Worm (Caenorhabditis elegans) whole organism, L1 larva: ENCODE measurements around the gene Y54E2A.5.
A peak's percentile ranks its signal among the peaks of the same experiment; 100 is the strongest.

ENCODE experiments used
- C04F5.9 ChIP-seq: sonication (generic microtip); optimal IDR thresholded peaks from 2 replicates; lab custom pipeline; 2016; ENCODE audit warnings: missing genetic modification characterization, missing compliant biosample characterization
- C16A3.4 ChIP-seq: fragments of 150-350 bp; optimal IDR thresholded peaks from 2 replicates; lab custom pipeline; 2014; ENCODE audit warnings: missing biosample characterization, missing genetic modification characterization
- C34B4.2 ChIP-seq: sonication (generic microtip); optimal IDR thresholded peaks from 2 replicates; lab custom pipeline; 2017; ENCODE audit warnings: mild to moderate bottlenecking, missing genetic modification characterization, missing compliant biosample characterization
- aly-2 ChIP-seq: fragments of 150-350 bp; optimal IDR thresholded peaks from 2 replicates; lab custom pipeline; 2014; ENCODE audit warnings: missing biosample characterization, missing genetic modification characterization
- ama-1 ChIP-seq: fragments of 150-350 bp; optimal IDR thresholded peaks from 2 replicates; lab custom pipeline; 2014
- ceh-8 ChIP-seq: fragments of 200-800 bp; sonication (Bioruptor generic); optimal IDR thresholded peaks from 2 replicates; lab custom pipeline; 2018; ENCODE audit warnings: mild to moderate bottlenecking, missing genetic modification characterization, moderate library complexity, missing compliant biosample characterization
- ceh-88 ChIP-seq: fragments of 200-800 bp; sonication (Bioruptor generic); IDR thresholded peaks from 2 replicates; pipeline ENCODE4 v1.3.6; 2022; ENCODE audit warnings: missing genetic modification characterization, missing compliant biosample characterization
- ceh-90 ChIP-seq: sonication (generic microtip); optimal IDR thresholded peaks from 2 replicates; lab custom pipeline; 2016; ENCODE audit warnings: missing genetic modification characterization, missing compliant biosample characterization
- dpl-1 ChIP-seq, 3 experiments: fragments of 150-350 bp in 2 of 3; sonication (generic microtip) in 1 of 3; optimal IDR thresholded peaks; 2 replicates each; lab custom pipeline; 2014 to 2017; ENCODE audit warnings: missing biosample characterization in 3 of 3, missing genetic modification characterization in 3 of 3, missing genetic modification reagents in 3 of 3
- dsc-1 ChIP-seq: sonication (generic microtip); optimal IDR thresholded peaks from 2 replicates; lab custom pipeline; 2016; ENCODE audit warnings: mild to moderate bottlenecking, missing genetic modification characterization, missing compliant biosample characterization
- efl-3 ChIP-seq: fragments of 200-800 bp; sonication (Bioruptor generic); optimal IDR thresholded peaks from 2 replicates; lab custom pipeline; 2018; ENCODE audit warnings: mild to moderate bottlenecking, missing genetic modification characterization, missing compliant biosample characterization
- egl-27 ChIP-seq, 2 experiments: fragments of 150-350 bp in 1 of 2; sonication (generic microtip); optimal IDR thresholded peaks; 3 replicates each; lab custom pipeline; 2017 to 2018; ENCODE audit warnings: missing biosample characterization in 2 of 2, missing genetic modification characterization in 2 of 2, missing genetic modification reagents in 2 of 2
- elt-3 ChIP-seq, 6 experiments: fragments of 150-350 bp in 1 of 6; sonication (generic microtip); optimal IDR thresholded peaks; 2 replicates each; lab custom pipeline; 2017 to 2018; ENCODE audit warnings: missing biosample characterization in 6 of 6, missing genetic modification characterization in 6 of 6, inconsistent platforms in 1 of 6
- fkh-10 ChIP-seq: sonication (generic microtip); optimal IDR thresholded peaks from 2 replicates; lab custom pipeline; 2017; ENCODE audit warnings: missing biosample characterization, missing genetic modification reagents, missing genetic modification characterization
- fkh-4 ChIP-seq: sonication (generic microtip); optimal IDR thresholded peaks from 2 replicates; lab custom pipeline; 2016; ENCODE audit warnings: missing compliant biosample characterization, missing genetic modification characterization, borderline replicate concordance
- fkh-8 ChIP-seq: sonication (generic microtip); optimal IDR thresholded peaks from 2 replicates; lab custom pipeline; 2016; ENCODE audit warnings: mild to moderate bottlenecking, missing genetic modification characterization, missing compliant biosample characterization
- fos-1 ChIP-seq: fragments of 150-350 bp; optimal IDR thresholded peaks from 2 replicates; lab custom pipeline; 2014; ENCODE audit warnings: missing biosample characterization, missing genetic modification characterization
- grh-1 ChIP-seq: fragments of 200-800 bp; sonication (Bioruptor generic); IDR thresholded peaks from 2 replicates; pipeline ENCODE4 v1.3.6; 2022; ENCODE audit warnings: missing genetic modification reagents, missing genetic modification characterization, missing compliant biosample characterization
- hlh-17 ChIP-seq: fragments of 200-800 bp; sonication (Bioruptor generic); optimal IDR thresholded peaks from 2 replicates; lab custom pipeline; 2018; ENCODE audit warnings: missing genetic modification characterization, mild to moderate bottlenecking, missing compliant biosample characterization, moderate library complexity, borderline replicate concordance
- hlh-4 ChIP-seq: sonication (generic microtip); optimal IDR thresholded peaks from 2 replicates; lab custom pipeline; 2016; ENCODE audit warnings: mild to moderate bottlenecking, missing genetic modification characterization, missing compliant biosample characterization
- hpl-2 ChIP-seq: fragments of 150-350 bp; optimal IDR thresholded peaks from 2 replicates; lab custom pipeline; 2014; ENCODE audit warnings: missing biosample characterization, missing genetic modification reagents, missing genetic modification characterization
- jun-1 ChIP-seq: fragments of 150-350 bp; optimal IDR thresholded peaks from 2 replicates; lab custom pipeline; 2014; ENCODE audit warnings: missing biosample characterization, missing genetic modification reagents, missing genetic modification characterization
- lin-13 ChIP-seq: fragments of 150-350 bp; optimal IDR thresholded peaks from 2 replicates; lab custom pipeline; 2014; ENCODE audit warnings: missing biosample characterization, missing genetic modification reagents, missing genetic modification characterization
- lin-14 ChIP-seq: fragments of 200-800 bp; sonication (Bioruptor generic); optimal IDR thresholded peaks from 2 replicates; lab custom pipeline; 2018; ENCODE audit warnings: mild to moderate bottlenecking, missing genetic modification characterization, moderate library complexity, missing compliant biosample characterization
- lin-39 ChIP-seq: fragments of 150-350 bp; optimal IDR thresholded peaks from 2 replicates; lab custom pipeline; 2014; ENCODE audit warnings: missing biosample characterization, missing genetic modification reagents, missing genetic modification characterization
- lir-3 ChIP-seq: sonication (generic microtip); optimal IDR thresholded peaks from 2 replicates; lab custom pipeline; 2016; ENCODE audit warnings: mild to moderate bottlenecking, missing genetic modification characterization, moderate library complexity, missing compliant biosample characterization; ENCODE audit not compliant: poor library complexity
- lsy-2 ChIP-seq, 2 experiments: fragments of 150-350 bp; optimal IDR thresholded peaks; 2 replicates each; lab custom pipeline; 2014; ENCODE audit warnings: missing biosample characterization in 2 of 2, missing genetic modification characterization in 2 of 2
- mep-1 ChIP-seq: fragments of 150-350 bp; optimal IDR thresholded peaks from 2 replicates; lab custom pipeline; 2014; ENCODE audit warnings: missing biosample characterization, missing genetic modification characterization
- nhr-11 ChIP-seq: fragments of 150-350 bp; optimal IDR thresholded peaks from 2 replicates; lab custom pipeline; 2014; ENCODE audit warnings: missing biosample characterization, missing genetic modification characterization
- nhr-12 ChIP-seq: sonication (generic microtip); optimal IDR thresholded peaks from 2 replicates; lab custom pipeline; 2017; ENCODE audit warnings: missing biosample characterization, missing genetic modification characterization
- nhr-19 ChIP-seq: fragments of 200-800 bp; sonication (Bioruptor generic); conservative IDR thresholded peaks from 2 replicates; pipeline ENCODE4 v1.3.6; 2022; ENCODE audit warnings: missing genetic modification characterization, missing compliant biosample characterization
- nhr-20 ChIP-seq: sonication (generic microtip); optimal IDR thresholded peaks from 2 replicates; lab custom pipeline; 2016; ENCODE audit warnings: mild to moderate bottlenecking, missing genetic modification characterization, missing compliant biosample characterization
- nhr-237 ChIP-seq: fragments of 150-350 bp; optimal IDR thresholded peaks from 2 replicates; lab custom pipeline; 2014; ENCODE audit warnings: missing biosample characterization, missing genetic modification characterization
- nhr-47 ChIP-seq: sonication (generic microtip); optimal IDR thresholded peaks from 2 replicates; lab custom pipeline; 2016; ENCODE audit warnings: mild to moderate bottlenecking, missing genetic modification characterization, moderate library complexity, missing compliant biosample characterization
- nhr-71 ChIP-seq: sonication (generic microtip); optimal IDR thresholded peaks from 2 replicates; lab custom pipeline; 2016; ENCODE audit warnings: mild to moderate bottlenecking, missing genetic modification characterization, moderate library complexity, missing compliant biosample characterization
- nhr-76 ChIP-seq: sonication (generic microtip); optimal IDR thresholded peaks from 2 replicates; lab custom pipeline; 2017; ENCODE audit warnings: missing biosample characterization, missing genetic modification characterization
- nhr-84 ChIP-seq: sonication (generic microtip); optimal IDR thresholded peaks from 2 replicates; lab custom pipeline; 2017; ENCODE audit warnings: missing biosample characterization, missing genetic modification characterization
- nhr-90 ChIP-seq: sonication (generic microtip); optimal IDR thresholded peaks from 2 replicates; lab custom pipeline; 2016; ENCODE audit warnings: mild to moderate bottlenecking, missing genetic modification characterization, missing compliant biosample characterization; ENCODE audit not compliant: poor library complexity
- pag-3 ChIP-seq: sonication (generic microtip); optimal IDR thresholded peaks from 2 replicates; lab custom pipeline; 2017; ENCODE audit warnings: missing genetic modification characterization, mild to moderate bottlenecking, missing compliant biosample characterization, antibody characterized with exemption, borderline replicate concordance; ENCODE audit not compliant: insufficient read depth
- pax-3 ChIP-seq: fragments of 200-800 bp; sonication (Bioruptor generic); optimal IDR thresholded peaks from 2 replicates; lab custom pipeline; 2018; ENCODE audit warnings: mild to moderate bottlenecking, missing genetic modification characterization, moderate library complexity, missing compliant biosample characterization
- skn-1 ChIP-seq: fragments of 150-350 bp; optimal IDR thresholded peaks from 2 replicates; lab custom pipeline; 2014; ENCODE audit warnings: missing biosample characterization, missing genetic modification characterization
- snpc-4 ChIP-seq: fragments of 150-350 bp; optimal IDR thresholded peaks from 2 replicates; lab custom pipeline; 2014; ENCODE audit warnings: missing biosample characterization, missing genetic modification characterization
- snu-23 ChIP-seq: sonication (generic microtip); optimal IDR thresholded peaks from 2 replicates; lab custom pipeline; 2016; ENCODE audit warnings: missing genetic modification characterization, missing compliant biosample characterization
- sptf-1 ChIP-seq: fragments of 150-350 bp; optimal IDR thresholded peaks from 2 replicates; lab custom pipeline; 2014; ENCODE audit warnings: missing biosample characterization, missing genetic modification characterization
- sup-37 ChIP-seq: fragments of 200-800 bp; sonication (Bioruptor generic); optimal IDR thresholded peaks from 2 replicates; lab custom pipeline; 2018; ENCODE audit warnings: mild to moderate bottlenecking, missing genetic modification characterization, missing compliant biosample characterization
- swsn-7 ChIP-seq: sonication (generic microtip); optimal IDR thresholded peaks from 2 replicates; lab custom pipeline; 2016; ENCODE audit warnings: missing genetic modification characterization, missing compliant biosample characterization
- tbx-2 ChIP-seq: sonication (generic microtip); optimal IDR thresholded peaks from 2 replicates; lab custom pipeline; 2016; ENCODE audit warnings: missing genetic modification characterization, missing compliant biosample characterization
- tlp-1 ChIP-seq: fragments of 150-350 bp; optimal IDR thresholded peaks from 2 replicates; lab custom pipeline; 2014; ENCODE audit warnings: missing biosample characterization, missing genetic modification characterization
- unc-30 ChIP-seq: sonication (generic microtip); optimal IDR thresholded peaks from 2 replicates; lab custom pipeline; 2017; ENCODE audit warnings: missing biosample characterization, missing genetic modification characterization
- zag-1 ChIP-seq: fragments of 150-350 bp; optimal IDR thresholded peaks from 2 replicates; lab custom pipeline; 2014; ENCODE audit warnings: missing biosample characterization, missing genetic modification characterization
- zip-4 ChIP-seq: fragments of 200-800 bp; sonication (Bioruptor generic); optimal IDR thresholded peaks from 2 replicates; lab custom pipeline; 2018; ENCODE audit warnings: mild to moderate bottlenecking, missing genetic modification characterization, moderate library complexity, missing compliant biosample characterization
- ztf-11 ChIP-seq, 2 experiments: sonication (generic microtip); optimal IDR thresholded peaks; 2 replicates each; lab custom pipeline; 2016 to 2017; ENCODE audit warnings: missing genetic modification characterization in 2 of 2, missing biosample characterization in 1 of 2, missing compliant biosample characterization in 1 of 2

The Y54E2A.5 gene

ce11 chrII:14794935-14795454 is 37.4 kb upstream of the Y54E2A.5 start, which contains the start of gene eif-3.B (continued):
- peak; percentile 97 to 98 (median 97) for TF ChIP-seq dpl-1 (GFP tag; optimal IDR thresholded peaks at IDR 0.05; lab: Kevin White, UChicago)
- no peak for TF ChIP-seq hlh-4 (tag; lab: Kevin White, UChicago)
- TF ChIP-seq elt-3 (tag; optimal IDR thresholded peaks at IDR 0.05; lab: Kevin White, UChicago) = peak in 4 of 6 experiments; percentile 12 to 90 (median 68)
- peak in 1 of 2 experiments; percentile 97 for TF ChIP-seq ztf-11 (tag; optimal IDR thresholded peaks at IDR 0.05; lab: Kevin White, UChicago)
- peak; percentile 99 for TF ChIP-seq fkh-4 (tag; lab: Kevin White, UChicago)
- peak; percentile 57 for TF ChIP-seq efl-3 (GFP tag; lab: Kevin White, UChicago)
- peak; percentile 94 for TF ChIP-seq ceh-8 (GFP tag; lab: Kevin White, UChicago)
- TF ChIP-seq pag-3 (tag; lab: Kevin White, UChicago) = no peak
- TF ChIP-seq nhr-76 (tag; lab: Kevin White, UChicago) = no peak
- TF ChIP-seq nhr-20 = peak; percentile 97
- TF ChIP-seq egl-27 (tag; optimal IDR thresholded peaks at IDR 0.05; lab: Kevin White, UChicago) = peak in 1 of 2 experiments; percentile 26
- TF ChIP-seq C34B4.2 = peak; percentile 1
- peak; percentile 88 for TF ChIP-seq sup-37 (GFP tag; lab: Kevin White, UChicago)
- peak; percentile 92 for TF ChIP-seq lin-39 (tag; lab: Kevin White, UChicago)
- peak; percentile 79 for TF ChIP-seq zip-4
- TF ChIP-seq grh-1 = peak; percentile 85
- TF ChIP-seq sptf-1 (tag; lab: Kevin White, UChicago) = no peak
- peak; percentile 29 for TF ChIP-seq hpl-2 (GFP tag; lab: Kevin White, UChicago)
- peak; percentile 98 for TF ChIP-seq nhr-71 (tag; lab: Kevin White, UChicago)
- TF ChIP-seq lsy-2 (tag; optimal IDR thresholded peaks at IDR 0.05; lab: Kevin White, UChicago) = peak; percentile 95 to 96
- TF ChIP-seq ceh-90 (tag; lab: Kevin White, UChicago) = peak; percentile 98
- peak; percentile 94 for TF ChIP-seq skn-1
- no peak for TF ChIP-seq tlp-1 (tag; lab: Kevin White, UChicago)
- peak; percentile 98 for TF ChIP-seq nhr-47 (tag; lab: Kevin White, UChicago)
- TF ChIP-seq aly-2 (tag; lab: Kevin White, UChicago) = peak; percentile 87
- TF ChIP-seq dsc-1 (tag; lab: Kevin White, UChicago) = peak; percentile 99
- TF ChIP-seq lin-13 (GFP tag; lab: Kevin White, UChicago) = peak; percentile 94
- TF ChIP-seq nhr-84 (tag; lab: Kevin White, UChicago) = no peak
- TF ChIP-seq mep-1 = peak; percentile 96
- TF ChIP-seq nhr-19 (GFP tag; lab: Robert Waterston, UW) = peak; percentile 96
- TF ChIP-seq ceh-88 (GFP tag; lab: Robert Waterston, UW) = peak; percentile 90
- TF ChIP-seq snpc-4 (tag; lab: Kevin White, UChicago) = peak; percentile 95
- peak; percentile 55 for TF ChIP-seq hlh-17
- peak; percentile 98 for TF ChIP-seq tbx-2 (tag; lab: Kevin White, UChicago)
- peak; percentile 94 for TF ChIP-seq fkh-8 (tag; lab: Kevin White, UChicago)
- TF ChIP-seq jun-1 (tag; lab: Kevin White, UChicago) = peak; percentile 87
- peak; percentile 96 for TF ChIP-seq swsn-7
- peak; percentile 86 for TF ChIP-seq nhr-237
- TF ChIP-seq nhr-90 (tag; lab: Kevin White, UChicago) = peak; percentile 99
- TF ChIP-seq lir-3 (tag; lab: Kevin White, UChicago) = peak; percentile 98
- peak; percentile 16 for TF ChIP-seq nhr-12 (tag; lab: Kevin White, UChicago)
- TF ChIP-seq lin-14 = peak; percentile 93
- peak; percentile 78 for TF ChIP-seq nhr-11 (tag; lab: Kevin White, UChicago)
- peak; percentile 96 for TF ChIP-seq pax-3
- no peak for TF ChIP-seq unc-30 (tag; lab: Kevin White, UChicago)
- peak; percentile 95 for TF ChIP-seq C04F5.9 (tag; lab: Kevin White, UChicago)
- peak; percentile 89 for TF ChIP-seq zag-1
- TF ChIP-seq fkh-10 = peak; percentile 43
- peak; percentile 96 for TF ChIP-seq C16A3.4
- peak; percentile 98 for TF ChIP-seq snu-23 (GFP tag; lab: Kevin White, UChicago)
- TF ChIP-seq ama-1 (lab: Kevin White, UChicago) = no peak
- TF ChIP-seq fos-1 = peak; percentile 86
